Worm (Caenorhabditis elegans): ENCODE results near the gene dhhc-4.
A peak's percentile ranks its signal among the peaks of the same experiment; 100 is the strongest.

dhhc-4 gene

ce11 chrIII:9822942-9823341 lies 44.6 kb downstream of the dhhc-4 start, which contains the start of gene arl-5:
Gene arl-5 (plus strand): TSS chrIII:9823242.
- TF ChIP-seq tbx-8 (GFP tag; optimal IDR thresholded peaks at IDR 0.05) (no peak), nhr-237 (tag; optimal IDR thresholded peaks at IDR 0.05) (no peak), nhr-2 (tag; optimal IDR thresholded peaks at IDR 0.05) (no peak), elt-1 (tag; optimal IDR thresholded peaks at IDR 0.05; ENCODE audit: borderline replicate concordance, insufficient read depth) (no peak), ceh-43 (GFP tag; optimal IDR thresholded peaks at IDR 0.05) (no peak), ces-1 (GFP tag; optimal IDR thresholded peaks at IDR 0.05) (no peak), nhr-12 (tag; optimal IDR thresholded peaks at IDR 0.05) (no peak), mab-5 (tag; optimal IDR thresholded peaks at IDR 0.05) (no peak), mep-1 (tag; optimal IDR thresholded peaks at IDR 0.05) (no peak), lin-32 (GFP tag; optimal IDR thresholded peaks at IDR 0.05) (no peak), nhr-76 (tag; optimal IDR thresholded peaks at IDR 0.05) (no peak), cnd-1 (tag; optimal IDR thresholded peaks at IDR 0.05) (no peak), ceh-39 (tag; optimal IDR thresholded peaks at IDR 0.05) (no peak), sptf-1 (tag; optimal IDR thresholded peaks at IDR 0.05) (no peak), elt-3 (tag; optimal IDR thresholded peaks at IDR 0.05) (no peak), ztf-11 (tag; optimal IDR thresholded peaks at IDR 0.05) (no peak), flh-1 (GFP tag; optimal IDR thresholded peaks at IDR 0.05) (no peak)

ce11 chrIII:9818763-9819162 lies 48.8 kb downstream of the dhhc-4 start, which contains the start of gene panl-3:
Gene panl-3 (plus strand): TSS chrIII:9819056.
- TF ChIP-seq lin-13 (tag; optimal IDR thresholded peaks at IDR 0.05) (peak; percentile 14), drap-1 (GFP tag; optimal IDR thresholded peaks at IDR 0.05) (no peak), nhr-12 (tag; optimal IDR thresholded peaks at IDR 0.05) (no peak), ztf-11 (tag; optimal IDR thresholded peaks at IDR 0.05) (no peak), lsy-2 (tag; optimal IDR thresholded peaks at IDR 0.05) (peak; percentile 4), hlh-1 (tag; optimal IDR thresholded peaks at IDR 0.05) (no peak), mls-2 (tag; optimal IDR thresholded peaks at IDR 0.05) (no peak), nhr-76 (tag; optimal IDR thresholded peaks at IDR 0.05) (no peak), unc-39 (tag; optimal IDR thresholded peaks at IDR 0.05) (no peak), ceh-39 (tag; optimal IDR thresholded peaks at IDR 0.05) (no peak), unc-120 (tag; optimal IDR thresholded peaks at IDR 0.05; ENCODE audit: poor library complexity, severe bottlenecking) (no peak), zip-8 (tag; optimal IDR thresholded peaks at IDR 0.05) (no peak), ces-1 (GFP tag; optimal IDR thresholded peaks at IDR 0.05) (no peak), pha-4 (tag; optimal IDR thresholded peaks at IDR 0.05) (peak; percentile 23), ham-2 (GFP tag; optimal IDR thresholded peaks at IDR 0.05) (no peak), mab-5 (tag; optimal IDR thresholded peaks at IDR 0.05) (no peak), flh-1 (GFP tag; optimal IDR thresholded peaks at IDR 0.05) (no peak), nhr-2 (tag; optimal IDR thresholded peaks at IDR 0.05) (no peak), sptf-1 (tag; optimal IDR thresholded peaks at IDR 0.05) (peak; percentile 37), blmp-1 (tag; optimal IDR thresholded peaks at IDR 0.05) (no peak), cnd-1 (tag; optimal IDR thresholded peaks at IDR 0.05) (peak; percentile 46), mep-1 (tag; optimal IDR thresholded peaks at IDR 0.05) (peak; percentile 49)

- TF ChIP-seq pha-4 (tag; optimal IDR thresholded peaks at IDR 0.05) (no peak), lsy-2 (tag; optimal IDR thresholded peaks at IDR 0.05) (peak; percentile 81)
Measured at ce11 chrIII:9817894-9818293, 49.7 kb downstream of the dhhc-4 start.

ce11 chrIII:9817087-9817612 lies 50.4 kb downstream of the dhhc-4 start, which contains the start of gene cnx-1:
Gene cnx-1 (minus strand): TSS chrIII:9817137.
- TF ChIP-seq unc-39 (tag; optimal IDR thresholded peaks at IDR 0.05) = no peak
- peak; percentile 29 for TF ChIP-seq sptf-1 (tag; optimal IDR thresholded peaks at IDR 0.05)
- TF ChIP-seq drap-1 (GFP tag; optimal IDR thresholded peaks at IDR 0.05) = no peak
- no peak for TF ChIP-seq ceh-39 (tag; optimal IDR thresholded peaks at IDR 0.05)
- no peak for TF ChIP-seq tbx-8 (GFP tag; optimal IDR thresholded peaks at IDR 0.05)
- TF ChIP-seq hlh-1 (tag; optimal IDR thresholded peaks at IDR 0.05) = no peak
- no peak for TF ChIP-seq nhr-76 (tag; optimal IDR thresholded peaks at IDR 0.05)
- TF ChIP-seq elt-1 (tag; optimal IDR thresholded peaks at IDR 0.05; ENCODE audit: borderline replicate concordance, insufficient read depth) = no peak
- TF ChIP-seq pha-4 (tag; optimal IDR thresholded peaks at IDR 0.05) = no peak
- peak; percentile 34 for TF ChIP-seq ham-2 (GFP tag; optimal IDR thresholded peaks at IDR 0.05)
- no peak for TF ChIP-seq zip-8 (tag; optimal IDR thresholded peaks at IDR 0.05)
- TF ChIP-seq ceh-83 (GFP tag; optimal IDR thresholded peaks at IDR 0.05) = no peak
- no peak for TF ChIP-seq snpc-4 (tag; optimal IDR thresholded peaks at IDR 0.05)
- TF ChIP-seq ztf-11 (tag; optimal IDR thresholded peaks at IDR 0.05) = no peak
- no peak for TF ChIP-seq lin-13 (tag; optimal IDR thresholded peaks at IDR 0.05)
- no peak for TF ChIP-seq nhr-12 (tag; optimal IDR thresholded peaks at IDR 0.05)
- TF ChIP-seq ceh-43 (GFP tag; optimal IDR thresholded peaks at IDR 0.05) = no peak
- no peak for TF ChIP-seq nhr-237 (tag; optimal IDR thresholded peaks at IDR 0.05)
- TF ChIP-seq mep-1 (tag; optimal IDR thresholded peaks at IDR 0.05) = peak; percentile 8
- no peak for TF ChIP-seq elt-3 (tag; optimal IDR thresholded peaks at IDR 0.05)
- TF ChIP-seq unc-120 (tag; optimal IDR thresholded peaks at IDR 0.05; ENCODE audit: poor library complexity, severe bottlenecking) = peak; percentile 30
- TF ChIP-seq bed-3 (GFP tag; optimal IDR thresholded peaks at IDR 0.05) = no peak
- TF ChIP-seq flh-1 (GFP tag; optimal IDR thresholded peaks at IDR 0.05) = no peak
- TF ChIP-seq unc-62 (GFP tag; optimal IDR thresholded peaks at IDR 0.05) = peak; percentile 38
- peak; percentile 84 for TF ChIP-seq nhr-2 (tag; optimal IDR thresholded peaks at IDR 0.05)
- peak; percentile 4 for TF ChIP-seq ces-1 (GFP tag; optimal IDR thresholded peaks at IDR 0.05)
- no peak for TF ChIP-seq nhr-28 (tag; optimal IDR thresholded peaks at IDR 0.05)
- TF ChIP-seq cnd-1 (tag; optimal IDR thresholded peaks at IDR 0.05) = peak; percentile 67
- TF ChIP-seq sem-2 (GFP tag; optimal IDR thresholded peaks at IDR 0.05) = no peak
- no peak for TF ChIP-seq M03D4.4 (tag; optimal IDR thresholded peaks at IDR 0.05)
- TF ChIP-seq mls-2 (tag; optimal IDR thresholded peaks at IDR 0.05) = peak; percentile 73
- TF ChIP-seq blmp-1 (tag; optimal IDR thresholded peaks at IDR 0.05) = no peak
- TF ChIP-seq lsy-2 (tag; optimal IDR thresholded peaks at IDR 0.05) = no peak
- TF ChIP-seq lin-32 (GFP tag; optimal IDR thresholded peaks at IDR 0.05) = peak; percentile 16
- TF ChIP-seq mab-5 (tag; optimal IDR thresholded peaks at IDR 0.05) = no peak
